Worm (Caenorhabditis elegans) whole organism, L3 larva: ENCODE data around the gene T12A7.6.

Experiments used
- mdl-1 ChIP-seq: fragments of 150-350 bp; optimal IDR thresholded peaks from 2 replicates; lab custom pipeline; 2014; ENCODE audit warnings: missing biosample characterization, missing genetic modification characterization
- nhr-76 ChIP-seq: fragments of 150-350 bp; sonication (generic microtip); optimal IDR thresholded peaks from 5 replicates; lab custom pipeline; 2014; ENCODE audit warnings: missing biosample characterization, missing genetic modification characterization
- nhr-77 ChIP-seq: fragments of 150-350 bp; optimal IDR thresholded peaks from 2 replicates; lab custom pipeline; 2014; ENCODE audit warnings: missing biosample characterization, missing genetic modification characterization

ce11 chrIV:11773692-11774225 is 24.7 kb downstream of the T12A7.6 start, which contains the start of gene lips-5:
- TF ChIP-seq mdl-1 (no peak), nhr-76 (no peak), nhr-77 (tag; lab: Kevin White, UChicago) (no peak)
